Fruit fly (Drosophila melanogaster) Kc167 (cell line): ENCODE data around the gene CG13003.

ENCODE experiments used
- Sin3A ChIP-seq: fragments of >200 bp; optimal IDR thresholded peaks from 2 replicates; lab custom pipeline; 2018; ENCODE audit warnings: missing external identifiers
- h ChIP-seq: fragments of >200 bp; optimal IDR thresholded peaks from 3 replicates; lab custom pipeline; 2018; ENCODE audit warnings: missing external identifiers
- insv ChIP-seq: fragments of >200 bp; optimal IDR thresholded peaks from 3 replicates; lab custom pipeline; 2018; ENCODE audit warnings: missing external identifiers
- psq ChIP-seq: fragments of >200 bp; optimal IDR thresholded peaks from 2 replicates; lab custom pipeline; 2017; ENCODE audit warnings: missing external identifiers
- ttk ChIP-seq: sonication (Bioruptor generic); optimal IDR thresholded peaks from 2 replicates; lab custom pipeline; 2017; ENCODE audit warnings: missing external identifiers

dm6 chrX:16808654-16809053 lies 67.7 kb downstream of the CG13003 start:
- TF ChIP-seq psq (lab: Kevin White, UChicago), result no peak
- no peak for TF ChIP-seq ttk (lab: Kevin White, UChicago)
- no peak for TF ChIP-seq h (lab: Kevin White, UChicago)
- no peak for TF ChIP-seq insv
- no peak for TF ChIP-seq Sin3A (lab: Kevin White, UChicago)
